Worm (Caenorhabditis elegans) whole organism, L1 larva: ENCODE measurements around the gene srx-74.

Source experiments
- aha-1 ChIP-seq: fragments of 150-350 bp; optimal IDR thresholded peaks from 2 replicates; lab custom pipeline; 2014; ENCODE audit warnings: missing biosample characterization, missing genetic modification characterization
- aly-2 ChIP-seq: fragments of 150-350 bp; optimal IDR thresholded peaks from 2 replicates; lab custom pipeline; 2014; ENCODE audit warnings: missing biosample characterization, missing genetic modification characterization
- ama-1 ChIP-seq: fragments of 150-350 bp; optimal IDR thresholded peaks from 2 replicates; lab custom pipeline; 2014
- elt-3 ChIP-seq, 6 experiments: fragments of 150-350 bp in 1 of 6; sonication (generic microtip); optimal IDR thresholded peaks; 2 replicates each; lab custom pipeline; 2017 to 2018; ENCODE audit warnings: missing biosample characterization in 6 of 6, missing genetic modification characterization in 6 of 6, inconsistent platforms in 1 of 6
- jun-1 ChIP-seq: fragments of 150-350 bp; optimal IDR thresholded peaks from 2 replicates; lab custom pipeline; 2014; ENCODE audit warnings: missing biosample characterization, missing genetic modification reagents, missing genetic modification characterization
- mdl-1 ChIP-seq, 2 experiments: fragments of 150-350 bp; optimal IDR thresholded peaks; 2 replicates each; lab custom pipeline; 2014 to 2017; ENCODE audit warnings: missing biosample characterization in 2 of 2, missing genetic modification characterization in 2 of 2, inconsistent platforms in 1 of 2
- nhr-76 ChIP-seq: sonication (generic microtip); optimal IDR thresholded peaks from 2 replicates; lab custom pipeline; 2017; ENCODE audit warnings: missing biosample characterization, missing genetic modification characterization

DNA sequence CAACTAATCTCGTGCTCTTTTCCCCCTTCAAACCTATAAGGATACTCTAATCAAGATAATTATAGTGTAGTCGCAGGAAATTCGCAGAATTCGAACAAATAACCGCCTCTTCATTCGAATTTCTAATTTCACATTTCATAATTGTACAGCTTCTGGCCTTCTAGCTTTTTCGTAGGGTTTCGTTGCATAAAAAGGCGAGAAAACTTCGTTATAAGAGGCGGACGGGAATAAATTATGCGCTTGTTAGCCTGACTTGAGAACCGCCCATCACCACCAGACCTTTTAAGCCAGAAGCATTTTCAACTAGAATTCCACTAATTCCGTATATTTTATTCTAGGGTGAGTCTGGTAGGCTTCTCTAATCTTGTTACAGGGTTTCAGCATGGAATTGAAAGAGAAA lies 19.4 kb upstream of the srx-74 start, which contains the start of gene K03B4.4:
- no peak for TF ChIP-seq nhr-76 (tag; lab: Kevin White, UChicago)
- no peak for TF ChIP-seq mdl-1 (tag; optimal IDR thresholded peaks at IDR 0.05; lab: Kevin White, UChicago)
- no peak for TF ChIP-seq elt-3 (tag; optimal IDR thresholded peaks at IDR 0.05; lab: Kevin White, UChicago)
- no peak for TF ChIP-seq aly-2 (tag; lab: Kevin White, UChicago)
- TF ChIP-seq jun-1 (tag; lab: Kevin White, UChicago): no peak
- no peak for TF ChIP-seq ama-1 (lab: Kevin White, UChicago)
- no peak for TF ChIP-seq aha-1
